Worm (Caenorhabditis elegans) whole organism, early embryonic: Measurements from ENCODE around the gene mes-2.
A peak's percentile ranks its signal among the peaks of the same experiment; 100 is the strongest.
"Not testable (repeated sequence)": the region's sequence is repeated elsewhere in the genome, so short reads cannot be mapped to it uniquely, and the experiment has no call there.

Experiments
- B0310.2 ChIP-seq: sonication (generic microtip); optimal IDR thresholded peaks from 2 replicates; lab custom pipeline; 2016; ENCODE audit warnings: mild to moderate bottlenecking, missing genetic modification characterization, missing compliant biosample characterization
- F13C5.2 ChIP-seq: sonication (generic microtip); optimal IDR thresholded peaks from 2 replicates; lab custom pipeline; 2017; ENCODE audit warnings: mild to moderate bottlenecking, missing genetic modification characterization, inconsistent platforms, missing compliant biosample characterization
- aly-1 ChIP-seq: sonication (generic microtip); optimal IDR thresholded peaks from 2 replicates; lab custom pipeline; 2016; ENCODE audit warnings: missing genetic modification characterization, missing compliant biosample characterization
- ama-1 ChIP-seq: fragments of 150-350 bp; optimal IDR thresholded peaks from 2 replicates; lab custom pipeline; 2014
- ceh-13 ChIP-seq: fragments of 200-800 bp; sonication (Bioruptor generic); optimal IDR thresholded peaks from 2 replicates; lab custom pipeline; 2018; ENCODE audit warnings: mild to moderate bottlenecking, missing genetic modification characterization, missing compliant biosample characterization
- ceh-36 ChIP-seq: sonication (generic microtip); optimal IDR thresholded peaks from 2 replicates; lab custom pipeline; 2016; ENCODE audit warnings: missing genetic modification characterization, inconsistent platforms, missing compliant biosample characterization
- ets-7 ChIP-seq: sonication (generic microtip); optimal IDR thresholded peaks from 2 replicates; lab custom pipeline; 2016; ENCODE audit warnings: missing genotype, missing genetic modification characterization, missing compliant biosample characterization
- flt-1 ChIP-seq: fragments of 200-800 bp; sonication (Bioruptor generic); IDR thresholded peaks from 2 replicates; pipeline ENCODE4 v1.3.6; 2022; ENCODE audit warnings: missing genetic modification characterization, missing compliant biosample characterization
- hmbx-1 ChIP-seq: sonication (generic microtip); optimal IDR thresholded peaks from 2 replicates; lab custom pipeline; 2016; ENCODE audit warnings: mild to moderate bottlenecking, missing genetic modification characterization, missing compliant biosample characterization
- hmg-4 ChIP-seq: fragments of 200-800 bp; sonication (Bioruptor generic); optimal IDR thresholded peaks from 2 replicates; lab custom pipeline; 2018; ENCODE audit warnings: mild to moderate bottlenecking, missing genetic modification characterization, missing compliant biosample characterization
- hnd-1 ChIP-seq: sonication (generic microtip); optimal IDR thresholded peaks from 2 replicates; lab custom pipeline; 2016; ENCODE audit warnings: missing genetic modification characterization, missing compliant biosample characterization
- pes-1 ChIP-seq: fragments of 200-800 bp; sonication (Bioruptor generic); IDR thresholded peaks from 2 replicates; pipeline ENCODE4 v1.3.6; 2022; ENCODE audit warnings: missing genetic modification reagents, missing genetic modification characterization, missing compliant biosample characterization
- scrt-1 ChIP-seq: fragments of 200-800 bp; sonication (Bioruptor generic); IDR thresholded peaks from 2 replicates; pipeline ENCODE4 v1.3.6; 2022; ENCODE audit warnings: missing genetic modification characterization, missing compliant biosample characterization
- sea-1 ChIP-seq: fragments of 200-800 bp; sonication (Bioruptor generic); conservative IDR thresholded peaks from 2 replicates; pipeline ENCODE4 v1.3.6; 2022; ENCODE audit warnings: missing genetic modification characterization, missing compliant biosample characterization
- tbx-11 ChIP-seq: fragments of 200-800 bp; sonication (Bioruptor generic); IDR thresholded peaks from 2 replicates; pipeline ENCODE4 v1.3.6; 2022; ENCODE audit warnings: missing genetic modification characterization, missing compliant biosample characterization
- tbx-37 ChIP-seq: fragments of 200-800 bp; sonication (Bioruptor generic); conservative IDR thresholded peaks from 2 replicates; pipeline ENCODE4 v1.3.6; 2022; ENCODE audit warnings: missing genetic modification reagents, missing genetic modification characterization, missing compliant biosample characterization
- tra-4 ChIP-seq: sonication (generic microtip); optimal IDR thresholded peaks from 2 replicates; lab custom pipeline; 2017; ENCODE audit warnings: missing genetic modification characterization, missing compliant biosample characterization

mes-2 gene

ce11 chrII:14383644-14384043 is at the start of gene mes-2:
mes-2 (plus strand) TSS chrII:14383973.
- TF ChIP-seq tbx-37 (no peak), F13C5.2 (tag; lab: Kevin White, UChicago) (peak; percentile 66)

ce11 chrII:14344166-14344565 is 39.6 kb upstream of the mes-2 start, which contains the start of gene ddl-3:
ddl-3 (minus strand) TSS chrII:14344454.
- TF ChIP-seq ceh-13 (GFP tag; lab: Kevin White, UChicago); scrt-1; aly-1: not testable (repeated sequence)

ce11 chrII:14346243-14346642 is 37.5 kb upstream of the mes-2 start, which contains the start of gene Y54G11A.9:
Y54G11A.9 (minus strand) TSS chrII:14346438.
- TF ChIP-seq hmg-4 (GFP tag; lab: Kevin White, UChicago); flt-1; ama-1 (lab: Kevin White, UChicago): not testable (repeated sequence)

- TF ChIP-seq F13C5.2 (tag; lab: Kevin White, UChicago) (peak; percentile 61), flt-1 (no peak), tbx-37 (peak; percentile 34; the same call in 1 of the 2 replicates), ceh-13 (GFP tag; lab: Kevin White, UChicago) (no peak), aly-1 (no peak), tra-4 (tag; lab: Kevin White, UChicago) (no peak), pes-1 (GFP tag; lab: Robert Waterston, UW) (peak; percentile 34; the same call in 1 of the 2 replicates)
These were observed 34.3 kb upstream of the mes-2 start, which contains the start of the genes Y54G11A.17, lin-7 and elof-1 for ce11 chrII:14349356-14349923. Y54G11A.17 (minus strand) TSS chrII:14349406. lin-7 (minus strand) TSS chrII:14349406. elof-1 (plus strand) TSS chrII:14349738.

- TF ChIP-seq sea-1 (GFP tag; lab: Robert Waterston, UW) (0 out of 2 replicates have a peak, but pooled peaks have one; percentile 7), ets-7 (tag; lab: Kevin White, UChicago) (no peak)
These were observed 33.0 kb upstream of the mes-2 start for ce11 chrII:14350768-14351167.

ce11 chrII:14351352-14351751 is 32.4 kb upstream of the mes-2 start:
- no peak for TF ChIP-seq flt-1
- TF ChIP-seq hnd-1 (tag; lab: Kevin White, UChicago), result no peak
- TF ChIP-seq sea-1 (GFP tag; lab: Robert Waterston, UW), result no peak
- TF ChIP-seq hmg-4 (GFP tag; lab: Kevin White, UChicago), result no peak
- TF ChIP-seq ama-1 (lab: Kevin White, UChicago), result no peak
- TF ChIP-seq pes-1 (GFP tag; lab: Robert Waterston, UW), result no peak
- no peak for TF ChIP-seq scrt-1
- TF ChIP-seq ceh-36 (tag; lab: Kevin White, UChicago), result no peak
- no peak for TF ChIP-seq hmbx-1 (tag; lab: Kevin White, UChicago)
- no peak for TF ChIP-seq tbx-11 (GFP tag; lab: Robert Waterston, UW)
- TF ChIP-seq ets-7 (tag; lab: Kevin White, UChicago), result no peak
- TF ChIP-seq F13C5.2 (tag; lab: Kevin White, UChicago), result no peak

- TF ChIP-seq sea-1 (GFP tag; lab: Robert Waterston, UW) (0 out of 2 replicates have a peak, but pooled peaks have one; percentile 12), F13C5.2 (tag; lab: Kevin White, UChicago) (peak; percentile 66), aly-1 (no peak), B0310.2 (tag; lab: Kevin White, UChicago) (no peak), tbx-11 (GFP tag; lab: Robert Waterston, UW) (no peak), tbx-37 (no peak), ceh-36 (tag; lab: Kevin White, UChicago) (no peak), hmg-4 (GFP tag; lab: Kevin White, UChicago) (no peak), pes-1 (GFP tag; lab: Robert Waterston, UW) (peak; percentile 59), hnd-1 (tag; lab: Kevin White, UChicago) (no peak), hmbx-1 (tag; lab: Kevin White, UChicago) (no peak), ama-1 (lab: Kevin White, UChicago) (no peak), flt-1 (0 out of 2 replicates have a peak, but pooled peaks have one; percentile 47), scrt-1 (0 out of 2 replicates have a peak, but pooled peaks have one; percentile 52), tra-4 (tag; lab: Kevin White, UChicago) (no peak)
These were observed 25.8 kb upstream of the mes-2 start, which contains the start of the genes agl-1 and pfs-2 for ce11 chrII:14357936-14358416. agl-1 (minus strand) TSS chrII:14358113. pfs-2 (plus strand) TSS chrII:14358366.

ce11 chrII:14359007-14359406 is 24.8 kb upstream of the mes-2 start:
- no peak for TF ChIP-seq flt-1
- no peak for TF ChIP-seq B0310.2 (tag; lab: Kevin White, UChicago)
- no peak for TF ChIP-seq sea-1 (GFP tag; lab: Robert Waterston, UW)
- TF ChIP-seq hnd-1 (tag; lab: Kevin White, UChicago), result no peak
- no peak for TF ChIP-seq aly-1
- TF ChIP-seq scrt-1, result no peak
- TF ChIP-seq ceh-36 (tag; lab: Kevin White, UChicago), result no peak
- TF ChIP-seq tbx-11 (GFP tag; lab: Robert Waterston, UW), result no peak
- TF ChIP-seq tra-4 (tag; lab: Kevin White, UChicago), result no peak
- TF ChIP-seq ceh-13 (GFP tag; lab: Kevin White, UChicago), result no peak
- TF ChIP-seq pes-1 (GFP tag; lab: Robert Waterston, UW), result no peak
- TF ChIP-seq ets-7 (tag; lab: Kevin White, UChicago), result no peak
- TF ChIP-seq ama-1 (lab: Kevin White, UChicago), result no peak
- TF ChIP-seq hmbx-1 (tag; lab: Kevin White, UChicago), result no peak
- TF ChIP-seq tbx-37, result no peak
- no peak for TF ChIP-seq F13C5.2 (tag; lab: Kevin White, UChicago)
- TF ChIP-seq hmg-4 (GFP tag; lab: Kevin White, UChicago), result no peak
